Worm (Caenorhabditis elegans) whole organism, L3 larva: ENCODE data around the gene C50E3.7.

ENCODE experiments used
- elt-2 ChIP-seq: sonication (generic microtip); optimal IDR thresholded peaks from 2 replicates; lab custom pipeline; 2016; ENCODE audit warnings: missing genetic modification reagents, mild to moderate bottlenecking, missing genetic modification characterization, missing compliant biosample characterization
- nhr-28 ChIP-seq: fragments of 150-350 bp; optimal IDR thresholded peaks from 2 replicates; lab custom pipeline; 2014; ENCODE audit warnings: missing biosample characterization, missing genetic modification characterization
- nhr-76 ChIP-seq: fragments of 150-350 bp; sonication (generic microtip); optimal IDR thresholded peaks from 5 replicates; lab custom pipeline; 2014; ENCODE audit warnings: missing biosample characterization, missing genetic modification characterization
- nhr-77 ChIP-seq: fragments of 150-350 bp; optimal IDR thresholded peaks from 2 replicates; lab custom pipeline; 2014; ENCODE audit warnings: missing biosample characterization, missing genetic modification characterization
- unc-62 ChIP-seq: fragments of 150-350 bp; sonication (generic microtip); optimal IDR thresholded peaks from 4 replicates; lab custom pipeline; 2014; ENCODE audit warnings: missing biosample characterization, missing genetic modification reagents, missing genetic modification characterization

DNA sequence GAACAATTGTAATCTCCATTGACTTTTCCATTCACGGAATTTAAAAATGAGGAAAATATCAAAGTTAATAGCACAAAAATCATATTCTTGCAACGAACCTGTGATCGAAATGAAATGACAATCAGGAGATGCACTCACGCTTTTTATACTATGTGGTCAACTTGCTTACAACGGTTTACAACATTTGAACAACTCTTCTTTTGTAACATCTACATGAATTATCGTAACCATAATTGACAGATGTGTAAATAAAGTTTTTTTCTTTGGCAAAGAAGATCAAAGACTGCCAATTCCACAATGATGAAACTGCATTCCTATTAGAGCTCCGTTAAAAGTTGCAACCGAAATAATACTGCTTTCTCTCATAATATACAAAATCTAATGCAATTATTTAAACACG lies 41.6 kb upstream of the C50E3.7 start, which contains the start of gene F07C4.10:
- TF ChIP-seq unc-62, result no peak
- no peak for TF ChIP-seq nhr-76 (tag; lab: Kevin White, UChicago)
- no peak for TF ChIP-seq elt-2 (tag; lab: Kevin White, UChicago)
- TF ChIP-seq nhr-77 (tag; lab: Kevin White, UChicago), result no peak
- TF ChIP-seq nhr-28 (tag; lab: Kevin White, UChicago), result no peak
